Worm (Caenorhabditis elegans) whole organism, L1 larva: ENCODE results near the gene tbce-1.

ENCODE experiments used
- ceh-8 ChIP-seq: fragments of 200-800 bp; sonication (Bioruptor generic); optimal IDR thresholded peaks from 2 replicates; lab custom pipeline; 2018; ENCODE audit warnings: mild to moderate bottlenecking, missing genetic modification characterization, moderate library complexity, missing compliant biosample characterization
- fkh-8 ChIP-seq: sonication (generic microtip); optimal IDR thresholded peaks from 2 replicates; lab custom pipeline; 2016; ENCODE audit warnings: mild to moderate bottlenecking, missing genetic modification characterization, missing compliant biosample characterization
- nhr-28 ChIP-seq: fragments of 150-350 bp; optimal IDR thresholded peaks from 2 replicates; lab custom pipeline; 2014; ENCODE audit warnings: missing biosample characterization, missing genetic modification characterization
- nhr-76 ChIP-seq: sonication (generic microtip); optimal IDR thresholded peaks from 2 replicates; lab custom pipeline; 2017; ENCODE audit warnings: missing biosample characterization, missing genetic modification characterization
- pqm-1 ChIP-seq: sonication (generic microtip); optimal IDR thresholded peaks from 3 replicates; lab custom pipeline; 2017; ENCODE audit warnings: missing biosample characterization, missing genetic modification characterization
- unc-86 ChIP-seq: sonication (generic microtip); optimal IDR thresholded peaks from 2 replicates; lab custom pipeline; 2016; ENCODE audit warnings: missing genetic modification characterization, missing compliant biosample characterization
- zag-1 ChIP-seq: fragments of 150-350 bp; optimal IDR thresholded peaks from 2 replicates; lab custom pipeline; 2014; ENCODE audit warnings: missing biosample characterization, missing genetic modification characterization

- TF ChIP-seq zag-1 (tag; lab: Kevin White, UChicago) = no peak
- TF ChIP-seq nhr-76 (tag; lab: Kevin White, UChicago) = no peak
- TF ChIP-seq ceh-8 (GFP tag; lab: Kevin White, UChicago) = no peak
- TF ChIP-seq nhr-28 = no peak
- no peak for TF ChIP-seq fkh-8
- no peak for TF ChIP-seq pqm-1
- TF ChIP-seq unc-86 = no peak
Measured at ce11 chrIV:8301925-8302324, 7.4 kb downstream of the tbce-1 start.
